Fruit fly (Drosophila melanogaster): ENCODE results near the gene CG5646.

The CG5646 gene

DNA sequence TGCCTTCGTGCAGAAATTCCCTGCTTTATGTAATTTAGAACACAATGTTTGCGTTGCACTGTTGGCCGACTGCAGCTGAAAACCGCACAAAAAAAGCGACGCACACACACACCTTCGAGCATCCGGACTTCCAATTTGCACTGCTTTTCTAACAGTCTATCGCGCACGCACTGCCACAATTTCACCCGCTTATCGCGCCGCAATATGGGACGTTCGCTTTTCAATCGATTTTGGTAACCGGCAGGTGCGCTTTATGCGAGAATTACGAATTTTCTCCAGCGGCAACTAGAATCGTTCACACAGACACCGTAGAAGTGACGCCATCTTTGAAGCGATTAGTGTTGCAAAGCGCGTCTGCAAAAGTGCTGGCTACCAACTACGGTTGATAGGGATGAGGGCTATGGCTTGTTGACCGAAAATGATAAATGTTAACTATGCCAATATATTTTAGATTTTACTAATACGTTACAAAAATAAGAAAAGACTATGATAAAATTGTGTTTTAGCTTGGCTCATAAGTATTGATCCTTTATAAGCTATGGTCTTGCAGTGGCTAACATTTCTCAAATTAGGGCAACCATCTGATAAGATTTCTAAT lies 20.9 kb upstream of the CG5646 start, which contains the start of gene wdb (continued):
- TF ChIP-seq Ets96B (tag; optimal IDR thresholded peaks at IDR 0.05) (no peak), CG6808 (GFP tag; optimal IDR thresholded peaks at IDR 0.05) (no peak), OdsH (GFP tag; optimal IDR thresholded peaks at IDR 0.05) (no peak), CG4318 (GFP tag; optimal IDR thresholded peaks at IDR 0.05) (no peak), topi (GFP tag; optimal IDR thresholded peaks at IDR 0.05) (peak; percentile 51), Lpt (GFP tag; optimal IDR thresholded peaks at IDR 0.05) (no peak), CG10669 (GFP tag; optimal IDR thresholded peaks at IDR 0.05) (no peak), Blimp-1 (GFP tag; optimal IDR thresholded peaks at IDR 0.05) (no peak)

dm6 chr3R:27581263-27581868 lies 20.2 kb upstream of the CG5646 start:
- TF ChIP-seq Sox15 (GFP tag; optimal IDR thresholded peaks at IDR 0.05) (peak; percentile 30), fkh (GFP tag; optimal IDR thresholded peaks at IDR 0.05) (no peak), Sox102F (GFP tag; optimal IDR thresholded peaks at IDR 0.05) (peak; percentile 88), lz (GFP tag; optimal IDR thresholded peaks at IDR 0.05) (peak; percentile 67), CG15336 (GFP tag; IDR thresholded peaks at IDR 0.05) (no peak), CG8632 (GFP tag; optimal IDR thresholded peaks at IDR 0.05) (peak; percentile 69), Eip78C (GFP tag) (peak; percentile 95), Smox (GFP tag; optimal IDR thresholded peaks at IDR 0.05) (no peak), CG11762 (GFP tag; optimal IDR thresholded peaks at IDR 0.05; ENCODE audit: insufficient read depth) (peak; percentile 75), fd85E (GFP tag; optimal IDR thresholded peaks at IDR 0.05) (peak; percentile 42), net (GFP tag; optimal IDR thresholded peaks at IDR 0.05) (peak; percentile 87), Met (GFP tag; optimal IDR thresholded peaks at IDR 0.05) (peak; percentile 84), CG1621 (tag; optimal IDR thresholded peaks at IDR 0.05) (peak; percentile 68), CG11902 (GFP tag; optimal IDR thresholded peaks at IDR 0.05) (peak; percentile 30), ss (GFP tag; optimal IDR thresholded peaks at IDR 0.05) (peak; percentile 74 to 75), CG6808 (GFP tag; optimal IDR thresholded peaks at IDR 0.05) (peak; percentile 71), CG6163 (GFP tag; IDR thresholded peaks at IDR 0.05) (no peak), acj6 (GFP tag; optimal IDR thresholded peaks at IDR 0.05) (peak; percentile 72), Eip75B (GFP tag; optimal IDR thresholded peaks at IDR 0.05) (peak; percentile 86), achi (GFP tag; optimal IDR thresholded peaks at IDR 0.05) (peak; percentile 84), CG16779 (tag; optimal IDR thresholded peaks at IDR 0.05) (peak; percentile 91), OdsH (GFP tag; optimal IDR thresholded peaks at IDR 0.05) (peak; percentile 83), CG3032 (tag; optimal IDR thresholded peaks at IDR 0.05) (peak; percentile 55), pdm3 (GFP tag; optimal IDR thresholded peaks at IDR 0.05) (peak; percentile 78), vri (GFP tag; optimal IDR thresholded peaks at IDR 0.05) (peak; percentile 83), topi (GFP tag; optimal IDR thresholded peaks at IDR 0.05) (peak; percentile 86), CG10669 (GFP tag; optimal IDR thresholded peaks at IDR 0.05) (peak; percentile 67), cyc (GFP tag; optimal IDR thresholded peaks at IDR 0.05) (peak; percentile 59), CG9139 (GFP tag; optimal IDR thresholded peaks at IDR 0.05) (peak; percentile 64), CG6854 (GFP tag; optimal IDR thresholded peaks at IDR 0.05) (peak; percentile 81), esn (GFP tag; optimal IDR thresholded peaks at IDR 0.05) (peak; percentile 79), CG7368 (GFP tag; optimal IDR thresholded peaks at IDR 0.05) (peak; percentile 87), Ets96B (tag; optimal IDR thresholded peaks at IDR 0.05) (peak; percentile 70), CG4318 (GFP tag; optimal IDR thresholded peaks at IDR 0.05) (no peak), Lpt (GFP tag; optimal IDR thresholded peaks at IDR 0.05) (peak; percentile 69), Hr39 (GFP tag; optimal IDR thresholded peaks at IDR 0.05) (peak; percentile 59), CG10631 (GFP tag; optimal IDR thresholded peaks at IDR 0.05) (peak; percentile 43), CG3919 (GFP tag; optimal IDR thresholded peaks at IDR 0.05) (peak; percentile 80), spab (GFP tag; optimal IDR thresholded peaks at IDR 0.05) (peak; percentile 52), CG31627 (GFP tag; optimal IDR thresholded peaks at IDR 0.05) (peak; percentile 65), CG11294 (GFP tag; IDR thresholded peaks at IDR 0.05) (no peak), CG6792 (GFP tag; optimal IDR thresholded peaks at IDR 0.05) (peak; percentile 74), eg (GFP tag; IDR thresholded peaks at IDR 0.05) (no peak), CG8119 (GFP tag; IDR thresholded peaks at IDR 0.05) (no peak), salr (GFP tag; optimal IDR thresholded peaks at IDR 0.05) (peak; percentile 23 to 62), Ets21C (GFP tag; optimal IDR thresholded peaks at IDR 0.05) (peak; percentile 14)

Data from whole organism, prepupa.